Worm (Caenorhabditis elegans): ENCODE results near the gene K02F6.8.
"Not testable (repeated sequence)": the region's sequence is repeated elsewhere in the genome, so short reads cannot be mapped to it uniquely, and the experiment has no call there.

DNA sequence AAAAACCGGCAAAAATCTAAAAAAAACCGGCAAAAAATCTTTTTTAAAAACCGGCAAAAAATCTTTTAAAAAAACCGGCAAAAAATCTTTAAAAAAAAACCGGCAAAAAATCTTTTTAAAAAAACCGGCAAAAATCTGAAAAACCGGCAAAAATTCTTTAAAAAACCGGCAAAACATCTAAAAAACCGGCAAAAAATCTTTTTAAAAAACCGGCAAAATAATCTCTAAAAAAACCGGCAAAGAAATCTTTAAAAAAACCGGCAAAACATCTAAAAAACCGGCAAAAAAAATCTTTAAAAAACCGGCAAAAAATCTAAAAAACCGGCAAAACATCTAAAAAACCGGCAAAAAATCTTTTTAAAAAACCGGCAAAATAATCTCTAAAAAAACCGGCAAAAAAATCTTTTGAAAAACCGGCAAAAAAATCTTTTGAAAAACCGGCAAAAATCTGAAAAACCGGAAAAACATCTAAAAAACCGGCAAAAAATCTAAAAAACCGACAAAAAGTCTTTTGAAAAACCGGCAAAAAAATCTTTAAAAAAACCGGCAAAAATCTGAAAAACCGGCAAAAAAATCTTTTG is 35.6 kb upstream of the K02F6.8 start:
- TF ChIP-seq ces-1, unc-62 (GFP tag; optimal IDR thresholded peaks at IDR 0.05): not testable (repeated sequence)
